Fruit fly (Drosophila melanogaster): Measurements from ENCODE around the gene Antp.

Antp gene

dm6 chr3R:6853672-6854071 lies 145.4 kb downstream of the Antp start:
- TF ChIP-seq h (optimal IDR thresholded peaks at IDR 0.05) (no peak), ttk (optimal IDR thresholded peaks at IDR 0.05) (no peak), psq (optimal IDR thresholded peaks at IDR 0.05) (no peak), Myc (optimal IDR thresholded peaks at IDR 0.05) (no peak)

- no peak for TF ChIP-seq psq (optimal IDR thresholded peaks at IDR 0.05)
- TF ChIP-seq Myc (optimal IDR thresholded peaks at IDR 0.05) = no peak
- TF ChIP-seq Sin3A (optimal IDR thresholded peaks at IDR 0.05) = no peak
- TF ChIP-seq h (optimal IDR thresholded peaks at IDR 0.05) = no peak
- no peak for TF ChIP-seq ttk (optimal IDR thresholded peaks at IDR 0.05)
- no peak for TF ChIP-seq insv (optimal IDR thresholded peaks at IDR 0.05)
Measured at dm6 chr3R:6853002-6853401, 146.0 kb downstream of the Antp start.

dm6 chr3R:6849866-6850265 lies 149.2 kb downstream of the Antp start, which contains the start of gene Scr:
Gene Scr, minus strand, starts transcription at chr3R:6849981.
- TF ChIP-seq Myc (optimal IDR thresholded peaks at IDR 0.05) (no peak), insv (optimal IDR thresholded peaks at IDR 0.05) (no peak), ttk (optimal IDR thresholded peaks at IDR 0.05) (no peak), psq (optimal IDR thresholded peaks at IDR 0.05) (no peak), h (optimal IDR thresholded peaks at IDR 0.05) (no peak), Sin3A (optimal IDR thresholded peaks at IDR 0.05) (no peak)

dm6 chr3R:6848595-6848994 lies 150.4 kb downstream of the Antp start:
- TF ChIP-seq Myc (optimal IDR thresholded peaks at IDR 0.05) = no peak
- TF ChIP-seq insv (optimal IDR thresholded peaks at IDR 0.05) = no peak
- no peak for TF ChIP-seq ttk (optimal IDR thresholded peaks at IDR 0.05)
- no peak for TF ChIP-seq Sin3A (optimal IDR thresholded peaks at IDR 0.05)
- TF ChIP-seq psq (optimal IDR thresholded peaks at IDR 0.05) = no peak
- no peak for TF ChIP-seq h (optimal IDR thresholded peaks at IDR 0.05)

Data from Kc167 (cell line).